Worm (Caenorhabditis elegans): ENCODE results near the gene F32D1.11.

The F32D1.11 gene

ce11 chrV:4374625-4375024 is 8.3 kb upstream of the F32D1.11 start, which contains the start of gene neg-1:
Gene neg-1, minus strand, starts transcription at chrV:4374874.
- TF ChIP-seq tbx-8 (GFP tag; optimal IDR thresholded peaks at IDR 0.05) (no peak), snpc-4 (tag; optimal IDR thresholded peaks at IDR 0.05) (no peak), lin-32 (GFP tag; optimal IDR thresholded peaks at IDR 0.05) (no peak), ces-1 (GFP tag; optimal IDR thresholded peaks at IDR 0.05) (no peak), ceh-83 (GFP tag; optimal IDR thresholded peaks at IDR 0.05) (no peak), mep-1 (tag; optimal IDR thresholded peaks at IDR 0.05) (no peak), hlh-1 (tag; optimal IDR thresholded peaks at IDR 0.05) (no peak), mls-2 (tag; optimal IDR thresholded peaks at IDR 0.05) (no peak), pha-4 (tag; optimal IDR thresholded peaks at IDR 0.05) (no peak), blmp-1 (tag; optimal IDR thresholded peaks at IDR 0.05) (no peak), cnd-1 (tag; optimal IDR thresholded peaks at IDR 0.05) (no peak), unc-62 (GFP tag; optimal IDR thresholded peaks at IDR 0.05) (no peak)

ce11 chrV:4373656-4374055 is 7.3 kb upstream of the F32D1.11 start:
- TF ChIP-seq ceh-43 (GFP tag; optimal IDR thresholded peaks at IDR 0.05) (no peak), drap-1 (GFP tag; optimal IDR thresholded peaks at IDR 0.05) (no peak), mep-1 (tag; optimal IDR thresholded peaks at IDR 0.05) (no peak), zip-8 (tag; optimal IDR thresholded peaks at IDR 0.05) (no peak), unc-120 (tag; optimal IDR thresholded peaks at IDR 0.05; ENCODE audit: poor library complexity, severe bottlenecking) (no peak), ceh-39 (tag; optimal IDR thresholded peaks at IDR 0.05) (no peak), blmp-1 (tag; optimal IDR thresholded peaks at IDR 0.05) (no peak), cnd-1 (tag; optimal IDR thresholded peaks at IDR 0.05) (no peak), sem-2 (GFP tag; optimal IDR thresholded peaks at IDR 0.05) (no peak), nhr-2 (tag; optimal IDR thresholded peaks at IDR 0.05) (no peak), ham-2 (GFP tag; optimal IDR thresholded peaks at IDR 0.05) (no peak), unc-62 (GFP tag; optimal IDR thresholded peaks at IDR 0.05) (no peak), nhr-76 (tag; optimal IDR thresholded peaks at IDR 0.05) (no peak)

ce11 chrV:4372986-4373385 is 6.6 kb upstream of the F32D1.11 start:
- no peak for TF ChIP-seq mls-2 (tag; optimal IDR thresholded peaks at IDR 0.05)
- no peak for TF ChIP-seq M03D4.4 (tag; optimal IDR thresholded peaks at IDR 0.05)
- TF ChIP-seq nhr-2 (tag; optimal IDR thresholded peaks at IDR 0.05), result no peak
- TF ChIP-seq ces-1 (GFP tag; optimal IDR thresholded peaks at IDR 0.05), result no peak
- no peak for TF ChIP-seq lin-32 (GFP tag; optimal IDR thresholded peaks at IDR 0.05)
- TF ChIP-seq ceh-43 (GFP tag; optimal IDR thresholded peaks at IDR 0.05), result no peak
- TF ChIP-seq lin-13 (tag; optimal IDR thresholded peaks at IDR 0.05), result no peak

- TF ChIP-seq mep-1 (tag; optimal IDR thresholded peaks at IDR 0.05) (peak; percentile 54), ceh-83 (GFP tag; optimal IDR thresholded peaks at IDR 0.05) (no peak), ces-1 (GFP tag; optimal IDR thresholded peaks at IDR 0.05) (peak; percentile 46), pha-4 (tag; optimal IDR thresholded peaks at IDR 0.05) (peak; percentile 42), lsy-2 (tag; optimal IDR thresholded peaks at IDR 0.05) (peak; percentile 15), bed-3 (GFP tag; optimal IDR thresholded peaks at IDR 0.05) (no peak), zip-8 (tag; optimal IDR thresholded peaks at IDR 0.05) (peak; percentile 0)
Measured at ce11 chrV:4371309-4371933, 5.1 kb upstream of the F32D1.11 start, which contains the start of the genes gmpr-1 and fipp-1. Gene gmpr-1, minus strand, starts transcription at chrV:4371383. Gene fipp-1, plus strand, starts transcription at chrV:4371807.

- TF ChIP-seq ceh-43 (GFP tag; optimal IDR thresholded peaks at IDR 0.05) (no peak), pha-4 (tag; optimal IDR thresholded peaks at IDR 0.05) (no peak), nhr-2 (tag; optimal IDR thresholded peaks at IDR 0.05) (no peak), ceh-39 (tag; optimal IDR thresholded peaks at IDR 0.05) (no peak), ces-1 (GFP tag; optimal IDR thresholded peaks at IDR 0.05) (no peak), mls-2 (tag; optimal IDR thresholded peaks at IDR 0.05) (no peak), sptf-1 (tag; optimal IDR thresholded peaks at IDR 0.05) (no peak), lin-32 (GFP tag; optimal IDR thresholded peaks at IDR 0.05) (no peak), ceh-83 (GFP tag; optimal IDR thresholded peaks at IDR 0.05) (no peak)
Measured at ce11 chrV:4370515-4370914, 4.2 kb upstream of the F32D1.11 start.

ce11 chrV:4364517-4364916 is 1.8 kb downstream of the F32D1.11 start, which contains the start of gene grl-13:
Gene grl-13, minus strand, starts transcription at chrV:4364617.
- no peak for TF ChIP-seq pha-4 (tag; optimal IDR thresholded peaks at IDR 0.05)

- TF ChIP-seq blmp-1 (tag; optimal IDR thresholded peaks at IDR 0.05) (no peak), lsy-2 (tag; optimal IDR thresholded peaks at IDR 0.05) (no peak), elt-1 (tag; optimal IDR thresholded peaks at IDR 0.05; ENCODE audit: borderline replicate concordance, insufficient read depth) (peak; percentile 69), ztf-11 (tag; optimal IDR thresholded peaks at IDR 0.05) (no peak), nhr-2 (tag; optimal IDR thresholded peaks at IDR 0.05) (peak; percentile 19), hlh-1 (tag; optimal IDR thresholded peaks at IDR 0.05) (no peak), elt-3 (tag; optimal IDR thresholded peaks at IDR 0.05) (peak; percentile 37), nhr-28 (tag; optimal IDR thresholded peaks at IDR 0.05) (no peak), unc-62 (GFP tag; optimal IDR thresholded peaks at IDR 0.05) (peak; percentile 51)
Measured at ce11 chrV:4361505-4361904, 4.8 kb downstream of the F32D1.11 start, which contains the start of gene F32D1.3. Gene F32D1.3, minus strand, starts transcription at chrV:4361569.
